Worm (Caenorhabditis elegans): ENCODE measurements around the gene srd-55.

DNA sequence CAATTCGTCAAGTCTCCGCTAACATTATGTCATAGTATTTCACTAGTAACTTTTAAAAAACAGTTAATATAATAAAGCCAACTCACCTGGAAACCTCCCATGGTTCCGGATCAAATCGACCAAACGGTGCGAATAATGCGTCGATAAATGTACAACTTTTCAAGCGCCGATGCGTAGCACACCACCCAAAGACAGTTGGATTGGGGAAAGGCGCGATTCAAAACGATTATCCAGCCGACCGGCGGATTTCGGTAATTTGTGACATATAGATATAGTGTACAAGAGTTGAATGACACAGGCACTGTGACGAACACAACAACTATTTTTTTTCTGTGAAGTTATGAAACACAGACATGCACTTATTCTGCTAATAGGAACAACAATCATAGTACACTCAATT lies 25.9 kb downstream of the srd-55 start, which contains the start of gene kcc-3:
- no peak for TF ChIP-seq nfya-1 (tag; optimal IDR thresholded peaks at IDR 0.05)
- no peak for TF ChIP-seq nhr-232 (tag; optimal IDR thresholded peaks at IDR 0.05)
- no peak for TF ChIP-seq ceh-45 (GFP tag; IDR thresholded peaks at IDR 0.05)
- TF ChIP-seq dmd-4 (tag; optimal IDR thresholded peaks at IDR 0.05; ENCODE audit: borderline replicate concordance), result no peak
- no peak for TF ChIP-seq gmeb-2 (tag; optimal IDR thresholded peaks at IDR 0.05)
